Fruit fly (Drosophila melanogaster): Measurements from ENCODE around the gene Dpm3.

Gene Dpm3

DNA sequence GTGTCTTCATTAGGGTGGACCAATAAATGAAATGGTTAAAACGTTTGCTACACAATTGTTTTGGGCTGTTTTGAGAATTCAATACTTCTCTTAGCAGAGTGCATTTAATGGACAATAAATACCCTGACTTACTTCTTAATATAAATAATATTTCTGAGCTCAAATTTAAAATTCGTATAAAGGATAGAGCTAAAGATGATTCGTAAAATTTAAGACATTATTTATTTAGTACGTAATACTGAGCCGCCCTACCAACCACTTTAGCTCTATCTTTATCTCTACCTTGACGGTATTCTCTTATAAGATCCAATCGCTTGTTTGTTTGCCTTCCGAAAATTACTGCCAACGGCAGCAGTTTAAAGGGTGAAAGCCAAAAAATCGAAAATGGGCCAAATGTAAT lies 30.8 kb upstream of the Dpm3 start (continued):
- TF ChIP-seq ss (GFP tag; optimal IDR thresholded peaks at IDR 0.05) (peak; percentile 44 to 64), fd59A (GFP tag; optimal IDR thresholded peaks at IDR 0.05) (peak; percentile 81), Sox14 (GFP tag; optimal IDR thresholded peaks at IDR 0.05) (peak; percentile 85), OdsH (GFP tag; optimal IDR thresholded peaks at IDR 0.05) (peak; percentile 91), CG11902 (GFP tag; optimal IDR thresholded peaks at IDR 0.05) (peak; percentile 32), CG6276 (GFP tag; optimal IDR thresholded peaks at IDR 0.05) (peak; percentile 83), dac (GFP tag; optimal IDR thresholded peaks at IDR 0.05) (peak; percentile 38), dsx (GFP tag; optimal IDR thresholded peaks at IDR 0.05; ENCODE audit: poor library complexity, severe bottlenecking) (peak; percentile 84)

DNA sequence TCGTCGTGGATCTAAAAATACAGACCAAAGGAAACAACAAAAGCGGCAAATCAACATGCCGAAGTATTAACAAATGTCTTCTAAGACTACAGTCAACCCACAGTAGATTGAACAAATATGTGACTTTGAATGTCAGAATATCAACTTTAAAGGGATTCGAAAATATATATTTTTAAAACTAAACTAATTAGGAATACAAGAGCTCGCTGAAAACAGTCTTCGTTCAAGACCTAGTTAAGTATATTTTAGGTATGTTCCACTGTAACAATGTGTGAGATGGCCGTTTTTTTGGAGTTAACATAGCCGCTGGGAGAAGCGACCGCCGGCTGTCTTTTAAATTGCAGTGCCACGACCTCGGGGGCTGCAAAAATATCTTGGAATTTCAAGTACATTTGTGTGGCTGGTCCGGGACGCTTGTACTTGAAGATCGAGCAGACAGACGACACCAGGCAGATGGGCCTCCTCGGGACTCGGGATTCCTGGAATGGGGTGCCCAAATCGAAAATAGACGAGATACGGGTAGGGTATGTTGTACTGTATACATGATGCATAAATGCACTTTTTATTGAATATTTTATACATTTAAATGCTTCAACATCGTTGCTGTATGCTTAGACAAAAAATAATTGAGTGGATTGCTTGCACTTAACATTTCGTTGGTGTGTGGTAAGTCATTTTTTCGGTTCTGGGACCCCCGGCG lies 25.6 kb upstream of the Dpm3 start:
- TF ChIP-seq dsx (GFP tag; optimal IDR thresholded peaks at IDR 0.05; ENCODE audit: poor library complexity, severe bottlenecking) = peak; percentile 65
- TF ChIP-seq CG6854 (GFP tag; optimal IDR thresholded peaks at IDR 0.05) = no peak
- peak; percentile 87 for TF ChIP-seq svp (GFP tag)
- peak; percentile 38 for TF ChIP-seq Sox15 (GFP tag; optimal IDR thresholded peaks at IDR 0.05)
- peak; percentile 26 for TF ChIP-seq Sox102F (GFP tag; optimal IDR thresholded peaks at IDR 0.05)
- TF ChIP-seq fd85E (GFP tag; optimal IDR thresholded peaks at IDR 0.05) = peak; percentile 5
- TF ChIP-seq vri (GFP tag; optimal IDR thresholded peaks at IDR 0.05) = peak; percentile 39
- TF ChIP-seq Smox (GFP tag; optimal IDR thresholded peaks at IDR 0.05) = peak; percentile 49
- TF ChIP-seq Eip78C (GFP tag) = peak; percentile 87
- TF ChIP-seq dac (GFP tag; optimal IDR thresholded peaks at IDR 0.05) = peak; percentile 35
- peak; percentile 24 to 38 for TF ChIP-seq ss (GFP tag; optimal IDR thresholded peaks at IDR 0.05)
- TF ChIP-seq acj6 (GFP tag; optimal IDR thresholded peaks at IDR 0.05) = peak; percentile 76
- peak; percentile 61 for TF ChIP-seq CG11762 (GFP tag; optimal IDR thresholded peaks at IDR 0.05; ENCODE audit: insufficient read depth)
- peak; percentile 74 for TF ChIP-seq achi (GFP tag; optimal IDR thresholded peaks at IDR 0.05)
- TF ChIP-seq net (GFP tag; optimal IDR thresholded peaks at IDR 0.05) = peak; percentile 71
- TF ChIP-seq CG6276 (GFP tag; optimal IDR thresholded peaks at IDR 0.05) = peak; percentile 66
- TF ChIP-seq topi (GFP tag; optimal IDR thresholded peaks at IDR 0.05) = peak; percentile 61
- TF ChIP-seq Gug (GFP tag; IDR thresholded peaks at IDR 0.05) = peak; percentile 58
- TF ChIP-seq Sox14 (GFP tag; optimal IDR thresholded peaks at IDR 0.05) = peak; percentile 72
- peak; percentile 57 for TF ChIP-seq Ets96B (tag; optimal IDR thresholded peaks at IDR 0.05)
- no peak for TF ChIP-seq Eip93F (GFP tag; optimal IDR thresholded peaks at IDR 0.05)
- peak; percentile 32 for TF ChIP-seq CG8632 (GFP tag; optimal IDR thresholded peaks at IDR 0.05)
- TF ChIP-seq CG8319 (GFP tag; optimal IDR thresholded peaks at IDR 0.05) = peak; percentile 27
- TF ChIP-seq CG1621 (tag; optimal IDR thresholded peaks at IDR 0.05) = peak; percentile 19
- peak; percentile 20 for TF ChIP-seq fd59A (GFP tag; optimal IDR thresholded peaks at IDR 0.05)
- peak; percentile 61 for TF ChIP-seq Eip75B (GFP tag; optimal IDR thresholded peaks at IDR 0.05)
- TF ChIP-seq CG15336 (GFP tag; IDR thresholded peaks at IDR 0.05) = peak; percentile 85
- TF ChIP-seq CG32006 (GFP tag; optimal IDR thresholded peaks at IDR 0.05) = peak; percentile 73
- peak; percentile 53 for TF ChIP-seq lz (GFP tag; optimal IDR thresholded peaks at IDR 0.05)
- peak; percentile 18 to 54 for TF ChIP-seq salr (GFP tag; optimal IDR thresholded peaks at IDR 0.05)
- peak; percentile 56 for TF ChIP-seq esn (GFP tag; optimal IDR thresholded peaks at IDR 0.05)
- peak; percentile 79 for TF ChIP-seq Lpt (GFP tag; optimal IDR thresholded peaks at IDR 0.05)
- peak; percentile 51 for TF ChIP-seq CG16779 (tag; optimal IDR thresholded peaks at IDR 0.05)
- peak; percentile 73 for TF ChIP-seq OdsH (GFP tag; optimal IDR thresholded peaks at IDR 0.05)
- TF ChIP-seq CG8119 (GFP tag; IDR thresholded peaks at IDR 0.05) = peak; percentile 78
- peak; percentile 64 for TF ChIP-seq CG31627 (GFP tag; optimal IDR thresholded peaks at IDR 0.05)
- peak; percentile 77 for TF ChIP-seq pdm3 (GFP tag; optimal IDR thresholded peaks at IDR 0.05)
- TF ChIP-seq Hr39 (GFP tag; optimal IDR thresholded peaks at IDR 0.05) = peak; percentile 72
- TF ChIP-seq CG3919 (GFP tag; optimal IDR thresholded peaks at IDR 0.05) = peak; percentile 80
- TF ChIP-seq CG10669 (GFP tag; optimal IDR thresholded peaks at IDR 0.05) = peak; percentile 29
- TF ChIP-seq CG11902 (GFP tag; optimal IDR thresholded peaks at IDR 0.05) = no peak
- TF ChIP-seq CG34406 (GFP tag; optimal IDR thresholded peaks at IDR 0.05) = peak; percentile 34
- TF ChIP-seq eg (GFP tag; IDR thresholded peaks at IDR 0.05) = peak; percentile 82
- peak; percentile 49 for TF ChIP-seq CG6792 (GFP tag; optimal IDR thresholded peaks at IDR 0.05)
- TF ChIP-seq CG3032 (tag; optimal IDR thresholded peaks at IDR 0.05) = peak; percentile 50
- peak; percentile 60 for TF ChIP-seq spab (GFP tag; optimal IDR thresholded peaks at IDR 0.05)
- TF ChIP-seq CG4318 (GFP tag; optimal IDR thresholded peaks at IDR 0.05) = peak; percentile 57
